5 fruit fly cellular contexts compared by ENCODE assay signal in genomic region chrX:10088023-10088913, dm6.
A peak's percentile ranks its signal among the peaks of the same experiment; 100 is the strongest.
TF ChIP-seq lines count a peak whose summit lies in the region.

No protein-coding gene starts in this region.

- TF ChIP-seq CTCF in whole organism, embryonic (GFP tag; optimal IDR thresholded peaks at IDR 0.05; lab: Kevin White, UChicago): no peak

TF ChIP-seq in whole organism, adult, 20 proteins besides CTCF, POLR2A, EP300 and RAD21:
- TF ChIP-seq tj (GFP tag; optimal IDR thresholded peaks at IDR 0.05; lab: Kevin White, UChicago) (peak; percentile 67), CG1620 (GFP tag; optimal IDR thresholded peaks at IDR 0.05; lab: Kevin White, UChicago) (peak; percentile 16), cnc (optimal IDR thresholded peaks at IDR 0.05; lab: Kevin White, UChicago) (no peak), cic (GFP tag; optimal IDR thresholded peaks at IDR 0.05; lab: Kevin White, UChicago) (no peak), kay (GFP tag; lab: Kevin White, UChicago; ENCODE audit: borderline replicate concordance) (no peak), pad (GFP tag; optimal IDR thresholded peaks at IDR 0.05; lab: Kevin White, UChicago) (no peak), CG5204 (GFP tag; optimal IDR thresholded peaks at IDR 0.05; lab: Kevin White, UChicago) (no peak), toe (GFP tag; optimal IDR thresholded peaks at IDR 0.05; lab: Kevin White, UChicago) (no peak), bab1 (GFP tag; optimal IDR thresholded peaks at IDR 0.05; lab: Kevin White, UChicago) (peak; percentile 13), CG33017 (tag; optimal IDR thresholded peaks at IDR 0.05; lab: Kevin White, UChicago) (no peak), CG12768 (GFP tag; optimal IDR thresholded peaks at IDR 0.05; lab: Kevin White, UChicago) (no peak), CG11617 (GFP tag; optimal IDR thresholded peaks at IDR 0.05; lab: Kevin White, UChicago) (no peak), CG14711 (tag; optimal IDR thresholded peaks at IDR 0.05; lab: Kevin White, UChicago) (peak; percentile 14), Clk (GFP tag; optimal IDR thresholded peaks at IDR 0.05; lab: Kevin White, UChicago) (no peak), ovo (GFP tag; optimal IDR thresholded peaks at IDR 0.05; lab: Kevin White, UChicago) (no peak), CG7101 (tag; optimal IDR thresholded peaks at IDR 0.05; lab: Kevin White, UChicago) (peak; percentile 7), CG7045 (GFP tag; optimal IDR thresholded peaks at IDR 0.05; lab: Kevin White, UChicago) (no peak)

TF ChIP-seq in whole organism, embryonic, 481 proteins besides CTCF, POLR2A, EP300 and RAD21 (continues in another document):
- TF ChIP-seq Ets97D (GFP tag; optimal IDR thresholded peaks at IDR 0.05; lab: Kevin White, UChicago): no peak
- peak; percentile 95 for TF ChIP-seq crol (GFP tag; IDR thresholded peaks at IDR 0.05; lab: Robert Waterston, UW)
- TF ChIP-seq CG1647 (GFP tag; optimal IDR thresholded peaks at IDR 0.05; lab: Kevin White, UChicago): no peak
- no peak for TF ChIP-seq hth (optimal IDR thresholded peaks at IDR 0.05; lab: Kevin White, UChicago)
- TF ChIP-seq onecut (GFP tag; IDR thresholded peaks at IDR 0.05; lab: Robert Waterston, UW): peak; percentile 52; the same call in 1 of the 2 replicates
- TF ChIP-seq MTF-1 (GFP tag; optimal IDR thresholded peaks at IDR 0.05; lab: Kevin White, UChicago; ENCODE audit: borderline replicate concordance): no peak
- peak; percentile 34; the same call in 1 of the 2 replicates for TF ChIP-seq wor (GFP tag; IDR thresholded peaks at IDR 0.05; lab: Robert Waterston, UW)
- TF ChIP-seq croc (GFP tag; conservative IDR thresholded peaks at IDR 0.05; lab: Robert Waterston, UW): peak; percentile 57; the same call in 2 of the 3 replicates
- TF ChIP-seq zen (tag; optimal IDR thresholded peaks at IDR 0.05; lab: Kevin White, UChicago): peak; percentile 87
- TF ChIP-seq CG15269 (tag; optimal IDR thresholded peaks at IDR 0.05; lab: Kevin White, UChicago): peak; percentile 48
- TF ChIP-seq CG14965 (GFP tag; optimal IDR thresholded peaks at IDR 0.05; lab: Kevin White, UChicago; ENCODE audit: borderline replicate concordance): no peak
- TF ChIP-seq Hand (GFP tag; optimal IDR thresholded peaks at IDR 0.05; lab: Kevin White, UChicago): no peak
- peak; percentile 33 for TF ChIP-seq CG12942 (GFP tag; optimal IDR thresholded peaks at IDR 0.05; lab: Kevin White, UChicago)
- TF ChIP-seq lab (GFP tag; optimal IDR thresholded peaks at IDR 0.05; lab: Kevin White, UChicago): peak; percentile 61
- peak; percentile 56 for TF ChIP-seq Xbp1 (GFP tag; optimal IDR thresholded peaks at IDR 0.05; lab: Kevin White, UChicago)
- TF ChIP-seq CG14860 (GFP tag; IDR thresholded peaks at IDR 0.05; lab: Robert Waterston, UW; ENCODE audit: partially characterized antibody): no peak
- peak; percentile 48 for TF ChIP-seq CG31224 (GFP tag; IDR thresholded peaks at IDR 0.05; lab: Robert Waterston, UW)
- TF ChIP-seq phol (tag; optimal IDR thresholded peaks at IDR 0.05; lab: Kevin White, UChicago): peak; percentile 73

TF ChIP-seq in whole organism, prepupa, 60 proteins besides CTCF, POLR2A, EP300 and RAD21 (continues in another document):
- TF ChIP-seq Hr4 (GFP tag; optimal IDR thresholded peaks at IDR 0.05; lab: Kevin White, UChicago) (peak; percentile 59), CG8319 (GFP tag; optimal IDR thresholded peaks at IDR 0.05; lab: Kevin White, UChicago) (peak; percentile 75), CG11762 (GFP tag; optimal IDR thresholded peaks at IDR 0.05; lab: Kevin White, UChicago; ENCODE audit: insufficient read depth) (peak; percentile 67), CG3032 (tag; optimal IDR thresholded peaks at IDR 0.05; lab: Kevin White, UChicago) (peak; percentile 74), lz (GFP tag; optimal IDR thresholded peaks at IDR 0.05; lab: Kevin White, UChicago) (peak; percentile 84), Hr39 (GFP tag; optimal IDR thresholded peaks at IDR 0.05; lab: Kevin White, UChicago) (peak; percentile 74), pdm3 (GFP tag; optimal IDR thresholded peaks at IDR 0.05; lab: Kevin White, UChicago) (peak; percentile 82), Eip75B (GFP tag; optimal IDR thresholded peaks at IDR 0.05; lab: Kevin White, UChicago) (peak; percentile 74), CG7368 (GFP tag; optimal IDR thresholded peaks at IDR 0.05; lab: Kevin White, UChicago) (peak; percentile 63), OdsH (GFP tag; optimal IDR thresholded peaks at IDR 0.05; lab: Kevin White, UChicago) (peak; percentile 81), CG6163 (GFP tag; IDR thresholded peaks at IDR 0.05; lab: Robert Waterston, UW) (peak; percentile 69), CG15336 (GFP tag; IDR thresholded peaks at IDR 0.05; lab: Robert Waterston, UW) (peak; percentile 71), fd85E (GFP tag; optimal IDR thresholded peaks at IDR 0.05; lab: Kevin White, UChicago) (peak; percentile 30), svp (GFP tag; lab: Kevin White, UChicago) (peak; percentile 91), CG1621 (tag; optimal IDR thresholded peaks at IDR 0.05; lab: Kevin White, UChicago) (peak; percentile 76), esn (GFP tag; optimal IDR thresholded peaks at IDR 0.05; lab: Kevin White, UChicago) (peak; percentile 87), CG8119 (GFP tag; IDR thresholded peaks at IDR 0.05; lab: Robert Waterston, UW) (peak; percentile 80), Met (GFP tag; optimal IDR thresholded peaks at IDR 0.05; lab: Kevin White, UChicago) (peak; percentile 88), Sox15 (GFP tag; optimal IDR thresholded peaks at IDR 0.05; lab: Kevin White, UChicago) (peak; percentile 73), Sox14 (GFP tag; optimal IDR thresholded peaks at IDR 0.05; lab: Kevin White, UChicago) (peak; percentile 81)

TF ChIP-seq in whole organism, pupa, 21 proteins besides CTCF, POLR2A, EP300 and RAD21:
- peak; percentile 63 for TF ChIP-seq Ets98B (GFP tag; IDR thresholded peaks at IDR 0.05; lab: Robert Waterston, UW)
- TF ChIP-seq CG4496 (GFP tag; IDR thresholded peaks at IDR 0.05; lab: Robert Waterston, UW): peak; percentile 82
- TF ChIP-seq Pif1A (GFP tag; optimal IDR thresholded peaks at IDR 0.05; lab: Kevin White, UChicago): peak; percentile 77
- peak; percentile 79 for TF ChIP-seq CG17806 (tag; optimal IDR thresholded peaks at IDR 0.05; lab: Kevin White, UChicago)
- TF ChIP-seq CG13204 (GFP tag; optimal IDR thresholded peaks at IDR 0.05; lab: Kevin White, UChicago): peak; percentile 67
- TF ChIP-seq fd96Ca (GFP tag; IDR thresholded peaks at IDR 0.05; lab: Robert Waterston, UW): peak; percentile 72
- TF ChIP-seq CG8159 (tag; optimal IDR thresholded peaks at IDR 0.05; lab: Kevin White, UChicago): peak; percentile 81
- TF ChIP-seq CG14655 (GFP tag; optimal IDR thresholded peaks at IDR 0.05; lab: Kevin White, UChicago): no peak
- peak; percentile 73 for TF ChIP-seq CG34367 (tag; optimal IDR thresholded peaks at IDR 0.05; lab: Kevin White, UChicago)
- TF ChIP-seq EcR (GFP tag; optimal IDR thresholded peaks at IDR 0.05; lab: Kevin White, UChicago): peak; percentile 31
- TF ChIP-seq D1 (tag; optimal IDR thresholded peaks at IDR 0.05; lab: Kevin White, UChicago): peak; percentile 8
- TF ChIP-seq CG32121 (GFP tag; IDR thresholded peaks at IDR 0.05; lab: Robert Waterston, UW): peak; percentile 15; the same call in 1 of the 2 replicates
- peak; percentile 79 for TF ChIP-seq Snoo (tag; optimal IDR thresholded peaks at IDR 0.05; lab: Kevin White, UChicago)
- no peak; the same call in 1 of the 2 replicates for TF ChIP-seq rn (GFP tag; IDR thresholded peaks at IDR 0.05; lab: Robert Waterston, UW)
- TF ChIP-seq Pif1B (GFP tag; optimal IDR thresholded peaks at IDR 0.05; lab: Kevin White, UChicago): peak; percentile 74
- TF ChIP-seq CG15710 (tag; optimal IDR thresholded peaks at IDR 0.05; lab: Kevin White, UChicago): peak; percentile 84
- peak; percentile 62 for TF ChIP-seq CG12605 (GFP tag; IDR thresholded peaks at IDR 0.05; lab: Robert Waterston, UW)
- TF ChIP-seq CG9948 (tag; optimal IDR thresholded peaks at IDR 0.05; lab: Kevin White, UChicago): peak; percentile 79
- peak; percentile 29 for TF ChIP-seq CG8301 (tag; optimal IDR thresholded peaks at IDR 0.05; lab: Kevin White, UChicago)
- TF ChIP-seq gl (tag; optimal IDR thresholded peaks at IDR 0.05; lab: Kevin White, UChicago): peak; percentile 48
- no peak for TF ChIP-seq CG10348 (GFP tag; IDR thresholded peaks at IDR 0.05; lab: Robert Waterston, UW)

TF ChIP-seq in whole organism, wandering third instar larva, 38 proteins besides CTCF, POLR2A, EP300 and RAD21 (continues in another document):
- TF ChIP-seq foxo (GFP tag; optimal IDR thresholded peaks at IDR 0.05; lab: Kevin White, UChicago) (peak in 1 of 2 experiments; percentile 87), Hr83 (GFP tag; optimal IDR thresholded peaks at IDR 0.05; lab: Kevin White, UChicago; ENCODE audit: poor library complexity, severe bottlenecking) (no peak), sage (GFP tag; optimal IDR thresholded peaks at IDR 0.05; lab: Kevin White, UChicago) (peak; percentile 24), Mio (GFP tag; optimal IDR thresholded peaks at IDR 0.05; lab: Kevin White, UChicago) (no peak), h (GFP tag; optimal IDR thresholded peaks at IDR 0.05; lab: Kevin White, UChicago) (peak; percentile 89), OdsH (GFP tag; optimal IDR thresholded peaks at IDR 0.05; lab: Kevin White, UChicago) (peak; percentile 82), CG32264 (GFP tag; optimal IDR thresholded peaks at IDR 0.05; lab: Kevin White, UChicago) (peak; percentile 48), dmrt93B (GFP tag; optimal IDR thresholded peaks at IDR 0.05; lab: Kevin White, UChicago) (peak; percentile 51), pan (optimal IDR thresholded peaks at IDR 0.05; lab: Kevin White, UChicago) (no peak), CG9705 (GFP tag; optimal IDR thresholded peaks at IDR 0.05; lab: Kevin White, UChicago) (peak; percentile 38), Myc (optimal IDR thresholded peaks at IDR 0.05; lab: Kevin White, UChicago) (no peak), GATAd (GFP tag; optimal IDR thresholded peaks at IDR 0.05; lab: Kevin White, UChicago) (no peak), Jra (GFP tag; optimal IDR thresholded peaks at IDR 0.05; lab: Kevin White, UChicago) (peak; percentile 38), CrebA (GFP tag; optimal IDR thresholded peaks at IDR 0.05; lab: Kevin White, UChicago; ENCODE audit: borderline replicate concordance) (no peak), Rel (GFP tag; optimal IDR thresholded peaks at IDR 0.05; lab: Kevin White, UChicago) (peak; percentile 31), Rel (tag; optimal IDR thresholded peaks at IDR 0.05; lab: Kevin White, UChicago) (no peak), br (GFP tag; optimal IDR thresholded peaks at IDR 0.05; lab: Kevin White, UChicago) (peak; percentile 76), dl (GFP tag; optimal IDR thresholded peaks at IDR 0.05; lab: Kevin White, UChicago; ENCODE audit: insufficient read depth in 1 of 2, partially characterized antibody in 2 of 2) (no peak), sv (GFP tag; optimal IDR thresholded peaks at IDR 0.05; lab: Kevin White, UChicago) (peak; percentile 48), dsf (GFP tag; optimal IDR thresholded peaks at IDR 0.05; lab: Kevin White, UChicago; ENCODE audit: borderline replicate concordance) (no peak), fru (GFP tag; optimal IDR thresholded peaks at IDR 0.05; lab: Kevin White, UChicago) (peak; percentile 88), Sp1 (GFP tag; optimal IDR thresholded peaks at IDR 0.05; lab: Kevin White, UChicago) (peak; percentile 87), Hr78 (GFP tag; optimal IDR thresholded peaks at IDR 0.05; lab: Kevin White, UChicago) (no peak)
